Fruit fly (Drosophila melanogaster) whole organism, prepupa: Measurements from ENCODE around the gene PGRP-LA.

Experiments
- Blimp-1 ChIP-seq: fragments of 200-800 bp; sonication (Bioruptor generic); optimal IDR thresholded peaks from 3 replicates; lab custom pipeline; 2017; ENCODE audit warnings: missing biosample characterization, missing genetic modification characterization, mild to moderate bottlenecking, moderate library complexity, missing genetic modification reagents
- CG10631 ChIP-seq: fragments of 200-800 bp; sonication (Bioruptor generic); optimal IDR thresholded peaks from 2 replicates; lab custom pipeline; 2016; ENCODE audit warnings: missing biosample characterization, missing genetic modification characterization
- CG11294 ChIP-seq: fragments of 200-800 bp; sonication (Bioruptor generic); IDR thresholded peaks from 2 replicates; pipeline ENCODE4 v1.3.6; 2022; ENCODE audit warnings: missing biosample characterization, missing genetic modification characterization
- CG11762 ChIP-seq: fragments of 200-800 bp; sonication (Bioruptor generic); optimal IDR thresholded peaks from 3 replicates; lab custom pipeline; 2016; ENCODE audit warnings: missing biosample characterization, missing genetic modification characterization; ENCODE audit not compliant: insufficient read depth
- CG11902 ChIP-seq: fragments of 200-800 bp; sonication (Bioruptor generic); optimal IDR thresholded peaks from 3 replicates; lab custom pipeline; 2016; ENCODE audit warnings: missing biosample characterization, missing genetic modification characterization
- CG15336 ChIP-seq: fragments of 200-800 bp; sonication (Bioruptor generic); IDR thresholded peaks from 2 replicates; pipeline ENCODE4 v1.3.6; 2022; ENCODE audit warnings: missing biosample characterization, missing genetic modification characterization
- CG1621 ChIP-seq: fragments of 200-800 bp; sonication (Bioruptor generic); optimal IDR thresholded peaks from 3 replicates; lab custom pipeline; 2018; ENCODE audit warnings: missing biosample characterization, mild to moderate bottlenecking, missing genetic modification characterization
- CG3032 ChIP-seq: fragments of 200-800 bp; optimal IDR thresholded peaks from 2 replicates; lab custom pipeline; 2019; ENCODE audit warnings: missing biosample characterization, mild to moderate bottlenecking, missing genetic modification characterization, moderate library complexity
- CG32006 ChIP-seq: fragments of 200-800 bp; sonication (Bioruptor generic); optimal IDR thresholded peaks from 3 replicates; lab custom pipeline; 2017; ENCODE audit warnings: missing biosample characterization, mild to moderate bottlenecking, missing genetic modification characterization
- CG34406 ChIP-seq: fragments of 200-800 bp; sonication (Bioruptor generic); optimal IDR thresholded peaks from 3 replicates; lab custom pipeline; 2016; ENCODE audit warnings: missing biosample characterization, missing genetic modification characterization
- CG3919 ChIP-seq: fragments of 200-800 bp; sonication (Bioruptor generic); optimal IDR thresholded peaks from 3 replicates; lab custom pipeline; 2016; ENCODE audit warnings: missing biosample characterization, missing genetic modification characterization
- CG6276 ChIP-seq: fragments of 200-800 bp; sonication (Bioruptor generic); optimal IDR thresholded peaks from 2 replicates; lab custom pipeline; 2017; ENCODE audit warnings: missing biosample characterization, mild to moderate bottlenecking, missing genetic modification characterization
- CG6792 ChIP-seq: fragments of 200-800 bp; sonication (Bioruptor generic); optimal IDR thresholded peaks from 3 replicates; lab custom pipeline; 2016; ENCODE audit warnings: missing biosample characterization, missing genetic modification characterization
- CG6808 ChIP-seq: fragments of 200-800 bp; sonication (Bioruptor generic); optimal IDR thresholded peaks from 3 replicates; lab custom pipeline; 2017; ENCODE audit warnings: missing biosample characterization, missing genetic modification characterization, mild to moderate bottlenecking, moderate library complexity, missing genetic modification reagents
- CG6854 ChIP-seq: fragments of 200-800 bp; sonication (Bioruptor generic); optimal IDR thresholded peaks from 2 replicates; lab custom pipeline; 2017; ENCODE audit warnings: missing biosample characterization, mild to moderate bottlenecking, missing genetic modification characterization
- CG7368 ChIP-seq: fragments of 200-800 bp; sonication (Bioruptor generic); optimal IDR thresholded peaks from 3 replicates; lab custom pipeline; 2016; ENCODE audit warnings: missing biosample characterization, missing genetic modification characterization
- CG8319 ChIP-seq: fragments of 200-800 bp; sonication (Bioruptor generic); optimal IDR thresholded peaks from 3 replicates; lab custom pipeline; 2016; ENCODE audit warnings: missing biosample characterization, missing genetic modification characterization
- CG9139 ChIP-seq: fragments of 200-800 bp; sonication (Bioruptor generic); optimal IDR thresholded peaks from 3 replicates; lab custom pipeline; 2017; ENCODE audit warnings: missing biosample characterization, mild to moderate bottlenecking, missing genetic modification characterization
- Eip75B ChIP-seq: fragments of 200-800 bp; sonication (Bioruptor generic); optimal IDR thresholded peaks from 3 replicates; lab custom pipeline; 2016; ENCODE audit warnings: missing biosample characterization, missing genetic modification characterization
- Eip78C ChIP-seq: fragments of 200-800 bp; sonication (Bioruptor generic); peaks from one replicate; lab custom pipeline; 2016; ENCODE audit warnings: missing biosample characterization, missing genetic modification characterization
- Eip93F ChIP-seq: fragments of 200-800 bp; sonication (Bioruptor generic); optimal IDR thresholded peaks from 2 replicates; lab custom pipeline; 2016; ENCODE audit warnings: missing biosample characterization, mild to moderate bottlenecking, missing genetic modification characterization
- Ets96B ChIP-seq: fragments of 200-800 bp; optimal IDR thresholded peaks from 2 replicates; lab custom pipeline; 2019; ENCODE audit warnings: missing biosample characterization, mild to moderate bottlenecking, missing genetic modification characterization, moderate library complexity
- Hr38 ChIP-seq: sonication (Bioruptor generic); optimal IDR thresholded peaks from 2 replicates; lab custom pipeline; 2016; ENCODE audit warnings: missing biosample characterization, missing genetic modification characterization
- Hr39 ChIP-seq: fragments of 200-800 bp; sonication (Bioruptor generic); optimal IDR thresholded peaks from 2 replicates; lab custom pipeline; 2016; ENCODE audit warnings: missing biosample characterization, missing genetic modification characterization
- Hr4 ChIP-seq: fragments of 200-800 bp; sonication (Bioruptor generic); optimal IDR thresholded peaks from 3 replicates; lab custom pipeline; 2016; ENCODE audit warnings: missing biosample characterization, missing genetic modification characterization
- Met ChIP-seq: fragments of 200-800 bp; sonication (Bioruptor generic); optimal IDR thresholded peaks from 3 replicates; lab custom pipeline; 2016; ENCODE audit warnings: missing biosample characterization, missing genetic modification characterization
- Smox ChIP-seq: fragments of 200-800 bp; sonication (Bioruptor generic); optimal IDR thresholded peaks from 3 replicates; lab custom pipeline; 2016; ENCODE audit warnings: missing biosample characterization, missing genetic modification characterization
- Sox102F ChIP-seq: fragments of 200-800 bp; sonication (Bioruptor generic); optimal IDR thresholded peaks from 2 replicates; lab custom pipeline; 2016; ENCODE audit warnings: missing biosample characterization, mild to moderate bottlenecking, missing genetic modification characterization
- Sox14 ChIP-seq: fragments of 200-800 bp; sonication (Bioruptor generic); optimal IDR thresholded peaks from 3 replicates; lab custom pipeline; 2016; ENCODE audit warnings: missing biosample characterization, missing genetic modification characterization
- Sox15 ChIP-seq: fragments of 200-800 bp; sonication (Bioruptor generic); optimal IDR thresholded peaks from 3 replicates; lab custom pipeline; 2016; ENCODE audit warnings: missing biosample characterization, missing genetic modification characterization
- acj6 ChIP-seq: fragments of 200-800 bp; sonication (Bioruptor generic); optimal IDR thresholded peaks from 3 replicates; lab custom pipeline; 2016; ENCODE audit warnings: missing biosample characterization, missing genetic modification characterization
- cyc ChIP-seq: fragments of 200-800 bp; sonication (Bioruptor generic); optimal IDR thresholded peaks from 3 replicates; lab custom pipeline; 2016; ENCODE audit warnings: missing biosample characterization, missing genetic modification characterization
- dac ChIP-seq: fragments of 200-800 bp; sonication (Bioruptor generic); optimal IDR thresholded peaks from 2 replicates; lab custom pipeline; 2017; ENCODE audit warnings: missing biosample characterization, mild to moderate bottlenecking, missing genetic modification characterization
- dsx ChIP-seq: fragments of 200-800 bp; optimal IDR thresholded peaks from 3 replicates; lab custom pipeline; 2019; ENCODE audit warnings: missing biosample characterization, mild to moderate bottlenecking, missing genetic modification characterization, moderate library complexity; ENCODE audit not compliant: poor library complexity, severe bottlenecking
- eg ChIP-seq: fragments of 200-800 bp; sonication (Bioruptor generic); IDR thresholded peaks from 3 replicates; pipeline ENCODE4 v1.3.6; 2022; ENCODE audit warnings: missing biosample characterization, missing genetic modification characterization
- fkh ChIP-seq: fragments of 200-800 bp; sonication (Bioruptor generic); optimal IDR thresholded peaks from 3 replicates; lab custom pipeline; 2017; ENCODE audit warnings: missing biosample characterization, mild to moderate bottlenecking, missing genetic modification characterization, moderate library complexity
- net ChIP-seq: fragments of 200-800 bp; sonication (Bioruptor generic); optimal IDR thresholded peaks from 3 replicates; lab custom pipeline; 2016; ENCODE audit warnings: missing biosample characterization, missing genetic modification characterization
- pdm3 ChIP-seq: fragments of 200-800 bp; sonication (Bioruptor generic); optimal IDR thresholded peaks from 3 replicates; lab custom pipeline; 2016; ENCODE audit warnings: missing biosample characterization, missing genetic modification characterization
- spab ChIP-seq: fragments of 200-800 bp; sonication (Bioruptor generic); optimal IDR thresholded peaks from 2 replicates; lab custom pipeline; 2017; ENCODE audit warnings: missing biosample characterization, mild to moderate bottlenecking, missing genetic modification characterization, missing genetic modification reagents
- ss ChIP-seq, 2 experiments: fragments of 200-800 bp; sonication (Bioruptor generic); optimal IDR thresholded peaks; 2 replicates in 1 of 2; 3 replicates in 1 of 2; lab custom pipeline; 2017 to 2018; ENCODE audit warnings: mild to moderate bottlenecking in 2 of 2, missing biosample characterization in 2 of 2, missing genetic modification characterization in 2 of 2, moderate library complexity in 1 of 2
- svp ChIP-seq: fragments of 200-800 bp; sonication (Bioruptor generic); peaks from one replicate; lab custom pipeline; 2016; ENCODE audit warnings: missing biosample characterization, missing genetic modification characterization
- topi ChIP-seq: fragments of 200-800 bp; sonication (Bioruptor generic); optimal IDR thresholded peaks from 3 replicates; lab custom pipeline; 2016; ENCODE audit warnings: missing biosample characterization, missing genetic modification characterization
- vri ChIP-seq: fragments of 200-800 bp; sonication (Bioruptor generic); optimal IDR thresholded peaks from 3 replicates; lab custom pipeline; 2016; ENCODE audit warnings: missing biosample characterization, mild to moderate bottlenecking, missing genetic modification characterization

PGRP-LA gene

dm6 chr3L:9379484-9380343 lies 45.6 kb downstream of the PGRP-LA start, which contains the start of gene Hsp67Ba (continued):
- TF ChIP-seq dac (GFP tag; lab: Kevin White, UChicago) (no peak), eg (GFP tag; lab: Robert Waterston, UW) (0 out of 3 replicates have a peak, but pooled peaks have one; percentile 25), CG3919 (GFP tag; lab: Kevin White, UChicago) (no peak), topi (no peak), CG6854 (GFP tag; lab: Kevin White, UChicago) (peak; percentile 21), CG11294 (GFP tag; lab: Robert Waterston, UW) (no peak), Hr38 (GFP tag; lab: Kevin White, UChicago) (no peak), CG11762 (no peak), acj6 (GFP tag; lab: Kevin White, UChicago) (no peak), cyc (GFP tag; lab: Kevin White, UChicago) (no peak), Eip75B (no peak), Sox15 (GFP tag; lab: Kevin White, UChicago) (no peak), Ets96B (tag; lab: Kevin White, UChicago) (no peak), Eip93F (GFP tag; lab: Kevin White, UChicago) (peak; percentile 41), Sox102F (GFP tag; lab: Kevin White, UChicago) (no peak), spab (GFP tag; lab: Kevin White, UChicago) (no peak), CG1621 (no peak), dsx (GFP tag; lab: Kevin White, UChicago) (no peak), CG10631 (GFP tag; lab: Kevin White, UChicago) (no peak), CG8319 (GFP tag; lab: Kevin White, UChicago) (no peak), net (GFP tag; lab: Kevin White, UChicago) (no peak)

- TF ChIP-seq svp (GFP tag; lab: Kevin White, UChicago) (peak; percentile 73), CG1621 (no peak), Ets96B (tag; lab: Kevin White, UChicago) (no peak), CG15336 (GFP tag; lab: Robert Waterston, UW) (peak; percentile 7; the same call in 1 of the 2 replicates), Met (GFP tag; lab: Kevin White, UChicago) (no peak), CG6808 (peak; percentile 20), ss (GFP tag; optimal IDR thresholded peaks at IDR 0.05; lab: Kevin White, UChicago) (peak; percentile 6 to 12), Eip78C (GFP tag; lab: Kevin White, UChicago) (peak; percentile 49)
Measured at dm6 chr3L:9380344-9380849, 46.3 kb downstream of the PGRP-LA start.

dm6 chr3L:9381602-9382001 lies 47.5 kb downstream of the PGRP-LA start, which contains the start of gene Hsp23:
Gene Hsp23, plus strand, starts transcription at chr3L:9381882.
- TF ChIP-seq CG11762 (no peak), CG7368 (GFP tag; lab: Kevin White, UChicago) (peak; percentile 18), Sox15 (GFP tag; lab: Kevin White, UChicago) (no peak), eg (GFP tag; lab: Robert Waterston, UW) (peak; percentile 37; the same call in 1 of the 3 replicates), cyc (GFP tag; lab: Kevin White, UChicago) (peak; percentile 1), Eip93F (GFP tag; lab: Kevin White, UChicago) (peak; percentile 77), Eip75B (peak; percentile 65), CG11902 (GFP tag; lab: Kevin White, UChicago) (no peak), Eip78C (GFP tag; lab: Kevin White, UChicago) (peak; percentile 67), net (GFP tag; lab: Kevin White, UChicago) (peak; percentile 35), CG1621 (peak; percentile 13), Hr38 (GFP tag; lab: Kevin White, UChicago) (no peak), Blimp-1 (GFP tag; lab: Kevin White, UChicago) (peak; percentile 92), fkh (GFP tag; lab: Kevin White, UChicago) (no peak), CG9139 (GFP tag; lab: Kevin White, UChicago) (peak; percentile 66), CG6792 (GFP tag; lab: Kevin White, UChicago) (no peak), CG11294 (GFP tag; lab: Robert Waterston, UW) (no peak), CG32006 (GFP tag; lab: Kevin White, UChicago) (no peak), CG3032 (tag; lab: Kevin White, UChicago) (peak; percentile 24), CG6276 (GFP tag; lab: Kevin White, UChicago) (peak; percentile 13), pdm3 (GFP tag; lab: Kevin White, UChicago) (no peak), Smox (GFP tag; lab: Kevin White, UChicago) (peak; percentile 8), Met (GFP tag; lab: Kevin White, UChicago) (peak; percentile 5), Ets96B (tag; lab: Kevin White, UChicago) (peak; percentile 12), vri (GFP tag; lab: Kevin White, UChicago) (peak; percentile 57), Sox14 (GFP tag; lab: Kevin White, UChicago) (peak; percentile 53), CG6854 (GFP tag; lab: Kevin White, UChicago) (peak; percentile 52), Hr39 (no peak), CG34406 (GFP tag; lab: Kevin White, UChicago) (no peak), Hr4 (no peak)
